Worm (Caenorhabditis elegans) whole organism, early embryonic: ENCODE data around the gene str-2.

ENCODE experiments used
- B0310.2 ChIP-seq: sonication (generic microtip); optimal IDR thresholded peaks from 2 replicates; lab custom pipeline; 2016; ENCODE audit warnings: mild to moderate bottlenecking, missing genetic modification characterization, missing compliant biosample characterization
- F13C5.2 ChIP-seq: sonication (generic microtip); optimal IDR thresholded peaks from 2 replicates; lab custom pipeline; 2017; ENCODE audit warnings: mild to moderate bottlenecking, missing genetic modification characterization, inconsistent platforms, missing compliant biosample characterization
- ama-1 ChIP-seq: fragments of 150-350 bp; optimal IDR thresholded peaks from 2 replicates; lab custom pipeline; 2014
- ceh-13 ChIP-seq: fragments of 200-800 bp; sonication (Bioruptor generic); optimal IDR thresholded peaks from 2 replicates; lab custom pipeline; 2018; ENCODE audit warnings: mild to moderate bottlenecking, missing genetic modification characterization, missing compliant biosample characterization
- ceh-36 ChIP-seq: sonication (generic microtip); optimal IDR thresholded peaks from 2 replicates; lab custom pipeline; 2016; ENCODE audit warnings: missing genetic modification characterization, inconsistent platforms, missing compliant biosample characterization
- flt-1 ChIP-seq: fragments of 200-800 bp; sonication (Bioruptor generic); IDR thresholded peaks from 2 replicates; pipeline ENCODE4 v1.3.6; 2022; ENCODE audit warnings: missing genetic modification characterization, missing compliant biosample characterization
- hmg-4 ChIP-seq: fragments of 200-800 bp; sonication (Bioruptor generic); optimal IDR thresholded peaks from 2 replicates; lab custom pipeline; 2018; ENCODE audit warnings: mild to moderate bottlenecking, missing genetic modification characterization, missing compliant biosample characterization
- pes-1 ChIP-seq: fragments of 200-800 bp; sonication (Bioruptor generic); IDR thresholded peaks from 2 replicates; pipeline ENCODE4 v1.3.6; 2022; ENCODE audit warnings: missing genetic modification reagents, missing genetic modification characterization, missing compliant biosample characterization
- sea-1 ChIP-seq: fragments of 200-800 bp; sonication (Bioruptor generic); conservative IDR thresholded peaks from 2 replicates; pipeline ENCODE4 v1.3.6; 2022; ENCODE audit warnings: missing genetic modification characterization, missing compliant biosample characterization
- tbx-37 ChIP-seq: fragments of 200-800 bp; sonication (Bioruptor generic); conservative IDR thresholded peaks from 2 replicates; pipeline ENCODE4 v1.3.6; 2022; ENCODE audit warnings: missing genetic modification reagents, missing genetic modification characterization, missing compliant biosample characterization
- tra-4 ChIP-seq: sonication (generic microtip); optimal IDR thresholded peaks from 2 replicates; lab custom pipeline; 2017; ENCODE audit warnings: missing genetic modification characterization, missing compliant biosample characterization

DNA sequence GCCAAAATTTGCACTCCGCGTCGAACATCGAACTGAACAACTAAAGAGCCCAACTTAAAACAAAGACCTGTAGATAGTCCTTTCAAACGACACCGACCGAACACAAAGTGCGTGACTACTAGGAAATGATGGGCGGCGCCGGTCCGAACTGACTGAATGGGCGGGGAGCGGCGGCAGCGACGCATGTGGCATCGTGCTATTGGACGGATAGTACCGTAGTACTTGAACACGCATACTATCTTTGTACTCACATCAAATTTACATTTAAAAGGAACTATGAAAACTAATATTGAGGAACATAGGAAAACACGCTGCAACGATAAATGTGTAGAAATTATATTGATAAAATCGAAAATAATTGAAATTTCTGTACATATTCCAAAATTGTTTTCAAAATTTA is 36.3 kb upstream of the str-2 start:
- TF ChIP-seq sea-1 (GFP tag; lab: Robert Waterston, UW) (no peak), ceh-13 (GFP tag; lab: Kevin White, UChicago) (no peak), ama-1 (no peak), F13C5.2 (tag; lab: Kevin White, UChicago) (no peak), ceh-36 (tag; lab: Kevin White, UChicago) (no peak), hmg-4 (no peak), B0310.2 (no peak), tra-4 (tag; lab: Kevin White, UChicago) (no peak), tbx-37 (GFP tag; lab: Robert Waterston, UW) (no peak), flt-1 (no peak), pes-1 (GFP tag; lab: Robert Waterston, UW) (no peak)
